Worm (Caenorhabditis elegans) whole organism, early embryonic: ENCODE measurements around the gene oac-50.

Experiments used
- B0310.2 ChIP-seq: sonication (generic microtip); optimal IDR thresholded peaks from 2 replicates; lab custom pipeline; 2016; ENCODE audit warnings: mild to moderate bottlenecking, missing genetic modification characterization, missing compliant biosample characterization
- F13C5.2 ChIP-seq: sonication (generic microtip); optimal IDR thresholded peaks from 2 replicates; lab custom pipeline; 2017; ENCODE audit warnings: mild to moderate bottlenecking, missing genetic modification characterization, inconsistent platforms, missing compliant biosample characterization
- ama-1 ChIP-seq: fragments of 150-350 bp; optimal IDR thresholded peaks from 2 replicates; lab custom pipeline; 2014
- ceh-13 ChIP-seq: fragments of 200-800 bp; sonication (Bioruptor generic); optimal IDR thresholded peaks from 2 replicates; lab custom pipeline; 2018; ENCODE audit warnings: mild to moderate bottlenecking, missing genetic modification characterization, missing compliant biosample characterization
- ets-7 ChIP-seq: sonication (generic microtip); optimal IDR thresholded peaks from 2 replicates; lab custom pipeline; 2016; ENCODE audit warnings: missing genotype, missing genetic modification characterization, missing compliant biosample characterization
- flt-1 ChIP-seq: fragments of 200-800 bp; sonication (Bioruptor generic); IDR thresholded peaks from 2 replicates; pipeline ENCODE4 v1.3.6; 2022; ENCODE audit warnings: missing genetic modification characterization, missing compliant biosample characterization
- hmbx-1 ChIP-seq: sonication (generic microtip); optimal IDR thresholded peaks from 2 replicates; lab custom pipeline; 2016; ENCODE audit warnings: mild to moderate bottlenecking, missing genetic modification characterization, missing compliant biosample characterization
- hmg-4 ChIP-seq: fragments of 200-800 bp; sonication (Bioruptor generic); optimal IDR thresholded peaks from 2 replicates; lab custom pipeline; 2018; ENCODE audit warnings: mild to moderate bottlenecking, missing genetic modification characterization, missing compliant biosample characterization
- pes-1 ChIP-seq: fragments of 200-800 bp; sonication (Bioruptor generic); IDR thresholded peaks from 2 replicates; pipeline ENCODE4 v1.3.6; 2022; ENCODE audit warnings: missing genetic modification reagents, missing genetic modification characterization, missing compliant biosample characterization
- sea-1 ChIP-seq: fragments of 200-800 bp; sonication (Bioruptor generic); conservative IDR thresholded peaks from 2 replicates; pipeline ENCODE4 v1.3.6; 2022; ENCODE audit warnings: missing genetic modification characterization, missing compliant biosample characterization
- tbx-11 ChIP-seq: fragments of 200-800 bp; sonication (Bioruptor generic); IDR thresholded peaks from 2 replicates; pipeline ENCODE4 v1.3.6; 2022; ENCODE audit warnings: missing genetic modification characterization, missing compliant biosample characterization
- tra-4 ChIP-seq: sonication (generic microtip); optimal IDR thresholded peaks from 2 replicates; lab custom pipeline; 2017; ENCODE audit warnings: missing genetic modification characterization, missing compliant biosample characterization

ce11 chrV:9073322-9074038 lies at the start of gene oac-50:
- TF ChIP-seq hmbx-1 (tag; lab: Kevin White, UChicago) = no peak
- TF ChIP-seq ama-1 (lab: Kevin White, UChicago) = no peak
- no peak for TF ChIP-seq F13C5.2 (tag; lab: Kevin White, UChicago)
- no peak for TF ChIP-seq ets-7 (tag; lab: Kevin White, UChicago)
- TF ChIP-seq hmg-4 = no peak
- TF ChIP-seq sea-1 = no peak
- TF ChIP-seq tra-4 (tag; lab: Kevin White, UChicago) = no peak
- TF ChIP-seq flt-1 (GFP tag; lab: Robert Waterston, UW) = no peak
- no peak for TF ChIP-seq ceh-13 (GFP tag; lab: Kevin White, UChicago)
- TF ChIP-seq tbx-11 (GFP tag; lab: Robert Waterston, UW) = no peak
- no peak for TF ChIP-seq pes-1 (GFP tag; lab: Robert Waterston, UW)
- TF ChIP-seq B0310.2 (tag; lab: Kevin White, UChicago) = no peak
